In the genomic region with DNA sequence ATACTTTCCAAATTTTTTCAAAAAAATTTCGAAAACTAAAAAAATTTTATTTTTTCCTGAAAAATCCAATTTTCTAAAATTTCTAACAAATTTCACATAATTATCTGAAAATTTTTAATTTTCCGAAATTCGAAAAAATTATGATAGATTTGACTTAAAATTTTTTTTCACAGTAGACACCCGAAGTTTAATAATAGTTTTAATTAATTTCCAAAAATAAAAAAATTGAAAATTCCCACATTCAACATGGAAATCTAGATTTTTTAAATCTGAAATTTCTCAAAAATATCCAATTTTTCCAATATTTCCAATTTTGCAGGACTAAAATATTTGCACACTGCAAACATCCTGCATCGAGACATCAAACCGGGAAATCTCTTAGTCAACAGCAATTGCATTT, we compare ENCODE assay signal across 3 worm cellular contexts.
TF ChIP-seq lines count a peak whose summit lies in the region.

No protein-coding gene starts in this region.

TF ChIP-seq in whole organism, L3 larva, 47 proteins besides CTCF, POLR2A, EP300 and RAD21:
- no peak for TF ChIP-seq ztf-4 (tag; optimal IDR thresholded peaks at IDR 0.05; lab: Kevin White, UChicago)
- TF ChIP-seq pha-4 (tag; optimal IDR thresholded peaks at IDR 0.05; lab: Kevin White, UChicago): peak; percentile 0

TF ChIP-seq in whole organism, L4 larva, 104 proteins besides CTCF, POLR2A, EP300 and RAD21:
- TF ChIP-seq ztf-7 (tag; optimal IDR thresholded peaks at IDR 0.05; lab: Kevin White, UChicago): no peak
- no peak for TF ChIP-seq lin-1 (GFP tag; IDR thresholded peaks at IDR 0.05; lab: Robert Waterston, UW)
- TF ChIP-seq nhr-11 (tag; optimal IDR thresholded peaks at IDR 0.05; lab: Kevin White, UChicago): no peak
- TF ChIP-seq aha-1 (tag; lab: Kevin White, UChicago): peak; percentile 91
- TF ChIP-seq T20F7.1 (GFP tag; optimal IDR thresholded peaks at IDR 0.05; lab: Kevin White, UChicago): peak; percentile 5
- 0 out of 2 replicates have a peak, but pooled peaks have one; percentile 7 for TF ChIP-seq php-3 (GFP tag; IDR thresholded peaks at IDR 0.05; lab: Robert Waterston, UW)
- no peak for TF ChIP-seq T26A8.4 (GFP tag; IDR thresholded peaks at IDR 0.05; lab: Robert Waterston, UW)
- no peak for TF ChIP-seq fkh-10 (GFP tag; optimal IDR thresholded peaks at IDR 0.05; lab: Kevin White, UChicago)

TF ChIP-seq in whole organism, young adult, 124 proteins besides CTCF, POLR2A, EP300 and RAD21:
- TF ChIP-seq mes-4 (tag; optimal IDR thresholded peaks at IDR 0.05; lab: Kevin White, UChicago) (no peak), Y95B8A.8 (GFP tag; IDR thresholded peaks at IDR 0.05; lab: Robert Waterston, UW) (no peak), F22D6.2 (tag; optimal IDR thresholded peaks at IDR 0.05; lab: Kevin White, UChicago) (no peak), unc-62 (GFP tag; optimal IDR thresholded peaks at IDR 0.05; lab: Kevin White, UChicago) (no peak), lin-35 (GFP tag; optimal IDR thresholded peaks at IDR 0.05; lab: Kevin White, UChicago) (no peak), Y56A3A.18 (GFP tag; IDR thresholded peaks at IDR 0.05; lab: Robert Waterston, UW) (0 out of 2 replicates have a peak, but pooled peaks have one; percentile 23)
